Worm (Caenorhabditis elegans) whole organism, L1 larva: ENCODE results near the gene ari-2.

Experiments
- C16A3.4 ChIP-seq: fragments of 150-350 bp; optimal IDR thresholded peaks from 2 replicates; lab custom pipeline; 2014; ENCODE audit warnings: missing biosample characterization, missing genetic modification characterization
- ama-1 ChIP-seq: fragments of 150-350 bp; optimal IDR thresholded peaks from 2 replicates; lab custom pipeline; 2014
- blmp-1 ChIP-seq: fragments of 150-350 bp; optimal IDR thresholded peaks from 2 replicates; lab custom pipeline; 2014; ENCODE audit warnings: missing biosample characterization, missing genetic modification characterization
- ceh-63 ChIP-seq: fragments of 200-800 bp; sonication (Bioruptor generic); optimal IDR thresholded peaks from 2 replicates; lab custom pipeline; 2018; ENCODE audit warnings: mild to moderate bottlenecking, missing genetic modification characterization, missing compliant biosample characterization
- ceh-8 ChIP-seq: fragments of 200-800 bp; sonication (Bioruptor generic); optimal IDR thresholded peaks from 2 replicates; lab custom pipeline; 2018; ENCODE audit warnings: mild to moderate bottlenecking, missing genetic modification characterization, moderate library complexity, missing compliant biosample characterization
- ceh-88 ChIP-seq: fragments of 200-800 bp; sonication (Bioruptor generic); IDR thresholded peaks from 2 replicates; pipeline ENCODE4 v1.3.6; 2022; ENCODE audit warnings: missing genetic modification characterization, missing compliant biosample characterization
- ceh-90 ChIP-seq: sonication (generic microtip); optimal IDR thresholded peaks from 2 replicates; lab custom pipeline; 2016; ENCODE audit warnings: missing genetic modification characterization, missing compliant biosample characterization
- dpl-1 ChIP-seq, 3 experiments: fragments of 150-350 bp in 2 of 3; sonication (generic microtip) in 1 of 3; optimal IDR thresholded peaks; 2 replicates each; lab custom pipeline; 2014 to 2017; ENCODE audit warnings: missing biosample characterization in 3 of 3, missing genetic modification characterization in 3 of 3, missing genetic modification reagents in 3 of 3
- efl-1 ChIP-seq, 4 experiments: fragments of 150-350 bp; optimal IDR thresholded peaks in 3 of 4; peaks in 1 of 4; 1 replicate in 1 of 4; 2 replicates in 3 of 4; lab custom pipeline; 2014; ENCODE audit warnings: missing biosample characterization in 2 of 4, missing genetic modification characterization in 2 of 4, missing genetic modification reagents in 2 of 4
- egl-27 ChIP-seq, 2 experiments: fragments of 150-350 bp in 1 of 2; sonication (generic microtip); optimal IDR thresholded peaks; 3 replicates each; lab custom pipeline; 2017 to 2018; ENCODE audit warnings: missing biosample characterization in 2 of 2, missing genetic modification characterization in 2 of 2, missing genetic modification reagents in 2 of 2
- elt-2 ChIP-seq: sonication (generic microtip); optimal IDR thresholded peaks from 2 replicates; lab custom pipeline; 2016; ENCODE audit warnings: missing genetic modification characterization, mild to moderate bottlenecking, inconsistent platforms, missing compliant biosample characterization, missing genetic modification reagents
- elt-3 ChIP-seq, 6 experiments: fragments of 150-350 bp in 1 of 6; sonication (generic microtip); optimal IDR thresholded peaks; 2 replicates each; lab custom pipeline; 2017 to 2018; ENCODE audit warnings: missing biosample characterization in 6 of 6, missing genetic modification characterization in 6 of 6, inconsistent platforms in 1 of 6
- fos-1 ChIP-seq: fragments of 150-350 bp; optimal IDR thresholded peaks from 2 replicates; lab custom pipeline; 2014; ENCODE audit warnings: missing biosample characterization, missing genetic modification characterization
- hlh-17 ChIP-seq: fragments of 200-800 bp; sonication (Bioruptor generic); optimal IDR thresholded peaks from 2 replicates; lab custom pipeline; 2018; ENCODE audit warnings: missing genetic modification characterization, mild to moderate bottlenecking, missing compliant biosample characterization, moderate library complexity, borderline replicate concordance
- lin-13 ChIP-seq: fragments of 150-350 bp; optimal IDR thresholded peaks from 2 replicates; lab custom pipeline; 2014; ENCODE audit warnings: missing biosample characterization, missing genetic modification reagents, missing genetic modification characterization
- lin-14 ChIP-seq: fragments of 200-800 bp; sonication (Bioruptor generic); optimal IDR thresholded peaks from 2 replicates; lab custom pipeline; 2018; ENCODE audit warnings: mild to moderate bottlenecking, missing genetic modification characterization, moderate library complexity, missing compliant biosample characterization
- lin-35 ChIP-seq, 2 experiments: fragments of 150-350 bp; optimal IDR thresholded peaks; 2 replicates each; lab custom pipeline; 2014; ENCODE audit warnings: missing biosample characterization in 2 of 2, missing genetic modification characterization in 2 of 2, missing genetic modification reagents in 2 of 2
- lsy-2 ChIP-seq, 2 experiments: fragments of 150-350 bp; optimal IDR thresholded peaks; 2 replicates each; lab custom pipeline; 2014; ENCODE audit warnings: missing biosample characterization in 2 of 2, missing genetic modification characterization in 2 of 2
- mep-1 ChIP-seq: fragments of 150-350 bp; optimal IDR thresholded peaks from 2 replicates; lab custom pipeline; 2014; ENCODE audit warnings: missing biosample characterization, missing genetic modification characterization
- nhr-12 ChIP-seq: sonication (generic microtip); optimal IDR thresholded peaks from 2 replicates; lab custom pipeline; 2017; ENCODE audit warnings: missing biosample characterization, missing genetic modification characterization
- nhr-20 ChIP-seq: sonication (generic microtip); optimal IDR thresholded peaks from 2 replicates; lab custom pipeline; 2016; ENCODE audit warnings: mild to moderate bottlenecking, missing genetic modification characterization, missing compliant biosample characterization
- nhr-237 ChIP-seq: fragments of 150-350 bp; optimal IDR thresholded peaks from 2 replicates; lab custom pipeline; 2014; ENCODE audit warnings: missing biosample characterization, missing genetic modification characterization
- nhr-28 ChIP-seq: fragments of 150-350 bp; optimal IDR thresholded peaks from 2 replicates; lab custom pipeline; 2014; ENCODE audit warnings: missing biosample characterization, missing genetic modification characterization
- nhr-47 ChIP-seq: sonication (generic microtip); optimal IDR thresholded peaks from 2 replicates; lab custom pipeline; 2016; ENCODE audit warnings: mild to moderate bottlenecking, missing genetic modification characterization, moderate library complexity, missing compliant biosample characterization
- nhr-71 ChIP-seq: sonication (generic microtip); optimal IDR thresholded peaks from 2 replicates; lab custom pipeline; 2016; ENCODE audit warnings: mild to moderate bottlenecking, missing genetic modification characterization, moderate library complexity, missing compliant biosample characterization
- nhr-85 ChIP-seq: sonication (generic microtip); peaks from one replicate; lab custom pipeline; 2016; ENCODE audit warnings: missing genetic modification characterization, inconsistent platforms, missing compliant biosample characterization
- nhr-90 ChIP-seq: sonication (generic microtip); optimal IDR thresholded peaks from 2 replicates; lab custom pipeline; 2016; ENCODE audit warnings: mild to moderate bottlenecking, missing genetic modification characterization, missing compliant biosample characterization; ENCODE audit not compliant: poor library complexity
- pag-3 ChIP-seq: sonication (generic microtip); optimal IDR thresholded peaks from 2 replicates; lab custom pipeline; 2017; ENCODE audit warnings: missing genetic modification characterization, mild to moderate bottlenecking, missing compliant biosample characterization, antibody characterized with exemption, borderline replicate concordance; ENCODE audit not compliant: insufficient read depth
- skn-1 ChIP-seq: fragments of 150-350 bp; optimal IDR thresholded peaks from 2 replicates; lab custom pipeline; 2014; ENCODE audit warnings: missing biosample characterization, missing genetic modification characterization
- snpc-4 ChIP-seq: fragments of 150-350 bp; optimal IDR thresholded peaks from 2 replicates; lab custom pipeline; 2014; ENCODE audit warnings: missing biosample characterization, missing genetic modification characterization
- snu-23 ChIP-seq: sonication (generic microtip); optimal IDR thresholded peaks from 2 replicates; lab custom pipeline; 2016; ENCODE audit warnings: missing genetic modification characterization, missing compliant biosample characterization
- swsn-7 ChIP-seq: sonication (generic microtip); optimal IDR thresholded peaks from 2 replicates; lab custom pipeline; 2016; ENCODE audit warnings: missing genetic modification characterization, missing compliant biosample characterization
- unc-30 ChIP-seq: sonication (generic microtip); optimal IDR thresholded peaks from 2 replicates; lab custom pipeline; 2017; ENCODE audit warnings: missing biosample characterization, missing genetic modification characterization
- unc-86 ChIP-seq: sonication (generic microtip); optimal IDR thresholded peaks from 2 replicates; lab custom pipeline; 2016; ENCODE audit warnings: missing genetic modification characterization, missing compliant biosample characterization
- zag-1 ChIP-seq: fragments of 150-350 bp; optimal IDR thresholded peaks from 2 replicates; lab custom pipeline; 2014; ENCODE audit warnings: missing biosample characterization, missing genetic modification characterization

ari-2 gene

DNA sequence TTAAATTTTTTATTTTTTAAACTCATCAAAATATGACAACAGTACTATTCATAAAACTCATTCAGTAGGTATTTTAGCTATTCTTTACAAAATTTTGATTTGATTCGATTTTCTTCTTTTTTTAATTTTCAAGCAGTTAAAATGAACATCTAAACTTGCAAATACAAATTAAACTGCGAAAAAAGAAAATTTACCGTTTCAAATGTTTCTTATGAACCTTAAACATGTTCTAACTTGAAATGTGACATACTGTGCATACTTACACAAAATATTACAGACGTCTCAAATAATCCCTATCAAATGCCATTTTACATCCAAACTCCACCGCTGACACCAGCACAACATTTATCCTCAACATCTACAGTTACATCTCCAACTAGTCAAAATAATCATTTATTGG lies 33.5 kb downstream of the ari-2 start, which contains the start of gene fkh-7:
TSS of gene fkh-7 (plus strand) at position 301 of the 400 bp plus-strand sequence.
- TF ChIP-seq zag-1 (tag; lab: Kevin White, UChicago) (no peak), ceh-90 (no peak), ceh-63 (no peak), nhr-28 (tag; lab: Kevin White, UChicago) (no peak), nhr-12 (tag; lab: Kevin White, UChicago) (no peak)
- TF ChIP-seq, all 84 proteins: peak for 0

DNA sequence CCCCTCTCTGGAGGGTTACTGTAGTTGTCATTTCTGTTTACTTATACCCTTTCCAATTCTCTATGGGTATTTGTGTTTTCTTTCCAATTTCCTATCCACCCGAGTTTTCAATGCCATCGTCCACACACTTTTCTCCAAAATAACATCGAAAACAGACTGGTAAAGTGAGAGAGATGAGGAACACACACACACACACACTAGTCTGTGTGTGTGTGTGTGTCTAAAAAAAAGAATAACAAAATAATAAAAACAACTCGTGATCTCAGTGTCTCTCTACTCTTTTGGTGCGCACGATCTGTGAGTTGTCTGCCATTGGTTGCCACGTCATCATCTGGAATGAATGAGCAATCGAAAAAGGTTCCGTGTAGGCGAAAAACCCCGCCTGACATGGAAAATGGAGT lies 35.4 kb downstream of the ari-2 start:
- no peak for TF ChIP-seq C16A3.4 (tag; lab: Kevin White, UChicago)
- peak in 1 of 3 experiments; percentile 14 for TF ChIP-seq dpl-1 (GFP tag; optimal IDR thresholded peaks at IDR 0.05; lab: Kevin White, UChicago)
- peak in 1 of 6 experiments; percentile 8 for TF ChIP-seq elt-3 (tag; optimal IDR thresholded peaks at IDR 0.05; lab: Kevin White, UChicago)
- peak; percentile 46 for TF ChIP-seq skn-1 (tag; lab: Kevin White, UChicago)
- TF ChIP-seq mep-1 (tag; lab: Kevin White, UChicago) = peak; percentile 27
- TF ChIP-seq lin-14 (GFP tag; lab: Kevin White, UChicago) = peak; percentile 82
- TF ChIP-seq nhr-90 = peak; percentile 30
- TF ChIP-seq lsy-2 (tag; optimal IDR thresholded peaks at IDR 0.05; lab: Kevin White, UChicago) = peak; percentile 11 to 64
- TF ChIP-seq fos-1 = no peak
- peak; percentile 36 for TF ChIP-seq ceh-8
- TF ChIP-seq nhr-237 (tag; lab: Kevin White, UChicago) = no peak
- TF ChIP-seq blmp-1 (tag; lab: Kevin White, UChicago) = peak; percentile 48
- no peak for TF ChIP-seq ama-1
- TF ChIP-seq lin-13 = peak; percentile 1
- no peak for TF ChIP-seq unc-30
- TF ChIP-seq nhr-85 (tag; lab: Kevin White, UChicago) = peak; percentile 95
- peak; percentile 47 for TF ChIP-seq snu-23 (GFP tag; lab: Kevin White, UChicago)
- peak; percentile 1 for TF ChIP-seq nhr-47 (tag; lab: Kevin White, UChicago)
- TF ChIP-seq egl-27 (tag; optimal IDR thresholded peaks at IDR 0.05; lab: Kevin White, UChicago) = no peak
- no peak for TF ChIP-seq elt-2
- peak; percentile 24 for TF ChIP-seq swsn-7
- peak; percentile 62 for TF ChIP-seq nhr-71 (tag; lab: Kevin White, UChicago)
- peak in 1 of 2 experiments; percentile 48 for TF ChIP-seq lin-35 (GFP tag; optimal IDR thresholded peaks at IDR 0.05; lab: Kevin White, UChicago)
- TF ChIP-seq nhr-20 (tag; lab: Kevin White, UChicago) = peak; percentile 38
- 0 out of 2 replicates have a peak, but pooled peaks have one; percentile 17 for TF ChIP-seq ceh-88 (GFP tag; lab: Robert Waterston, UW)

DNA sequence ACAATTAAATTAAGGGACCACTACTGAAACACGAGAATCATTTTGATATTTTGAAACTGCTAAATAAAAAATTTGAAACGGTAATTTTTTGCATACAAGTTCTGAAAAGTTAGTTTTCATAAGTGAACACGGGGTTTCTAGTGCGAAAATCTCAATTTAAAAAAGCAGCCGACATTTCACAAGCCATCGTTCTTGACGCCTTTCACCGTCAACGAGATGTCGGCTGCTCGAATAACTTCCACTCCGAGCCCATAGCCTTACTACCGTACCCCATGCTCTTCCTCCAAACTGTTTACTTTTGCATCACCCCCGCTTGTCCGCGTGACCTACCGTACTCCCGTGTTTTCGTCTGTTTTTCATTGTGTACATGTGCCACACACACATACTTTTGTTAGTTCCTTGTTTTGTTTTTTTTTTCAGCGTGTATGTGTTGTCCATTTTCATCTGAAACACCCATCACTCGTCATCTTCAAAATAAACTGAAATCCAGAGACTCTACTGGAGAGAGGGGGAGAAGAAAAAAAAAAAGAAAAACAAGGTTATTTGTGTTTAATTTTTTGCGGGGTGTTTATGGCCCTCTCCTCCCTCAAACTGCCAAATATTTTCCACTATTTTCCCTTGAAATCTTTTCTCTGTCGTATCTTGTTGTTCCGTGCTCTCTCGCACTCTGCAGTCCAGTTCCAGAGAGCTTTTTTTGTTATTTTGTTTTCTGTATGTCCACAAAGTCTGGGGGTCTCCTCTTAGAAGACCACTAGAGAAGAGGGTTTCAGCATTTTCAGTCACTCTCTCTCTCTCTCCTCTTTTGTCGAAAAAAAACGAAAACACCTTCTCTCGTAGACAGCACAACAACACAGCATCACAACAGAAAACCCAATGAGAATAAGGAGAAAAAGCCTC lies 37.3 kb downstream of the ari-2 start:
- peak in 1 of 2 experiments; percentile 54 for TF ChIP-seq lsy-2 (tag; optimal IDR thresholded peaks at IDR 0.05; lab: Kevin White, UChicago)
- TF ChIP-seq skn-1 (tag; lab: Kevin White, UChicago) = peak; percentile 26
- no peak for TF ChIP-seq elt-3 (tag; optimal IDR thresholded peaks at IDR 0.05; lab: Kevin White, UChicago)
- no peak for TF ChIP-seq pag-3 (tag; lab: Kevin White, UChicago)
- TF ChIP-seq unc-86 (tag; lab: Kevin White, UChicago) = no peak
- TF ChIP-seq hlh-17 = no peak
- no peak for TF ChIP-seq mep-1 (tag; lab: Kevin White, UChicago)
- TF ChIP-seq lin-35 (GFP tag; optimal IDR thresholded peaks at IDR 0.05; lab: Kevin White, UChicago) = peak in 1 of 2 experiments; percentile 7
- no peak for TF ChIP-seq nhr-90
- no peak for TF ChIP-seq lin-14 (GFP tag; lab: Kevin White, UChicago)
- TF ChIP-seq efl-1 (optimal IDR thresholded peaks at IDR 0.05; lab: Kevin White, UChicago) = no peak
- peak in 1 of 2 experiments; percentile 59 for TF ChIP-seq efl-1 (GFP tag; optimal IDR thresholded peaks at IDR 0.05 in 1 of 2; lab: Kevin White, UChicago)
- TF ChIP-seq snpc-4 (tag; lab: Kevin White, UChicago) = peak; percentile 32
